Worm (Caenorhabditis elegans): ENCODE data around the gene F49F1.18.

- TF ChIP-seq nhr-90 (tag; optimal IDR thresholded peaks at IDR 0.05) (no peak), sea-2 (GFP tag; IDR thresholded peaks at IDR 0.05) (no peak), ztf-22 (GFP tag; optimal IDR thresholded peaks at IDR 0.05) (no peak), ceh-58 (GFP tag; IDR thresholded peaks at IDR 0.05) (no peak), sdz-38 (tag; optimal IDR thresholded peaks at IDR 0.05) (no peak), ama-1 (optimal IDR thresholded peaks at IDR 0.05) (no peak), ama-1 (GFP tag; optimal IDR thresholded peaks at IDR 0.05) (no peak), pha-4 (tag; optimal IDR thresholded peaks at IDR 0.05) (no peak), tlf-1 (GFP tag; optimal IDR thresholded peaks at IDR 0.05) (no peak)
Observed at ce11 chrIV:4102720-4103119, 37.4 kb downstream of the F49F1.18 start, which contains the start of gene ubc-1.
